Worm (Caenorhabditis elegans) whole organism, early embryonic: ENCODE measurements around the gene T10H10.2.

ENCODE experiments used
- B0310.2 ChIP-seq: sonication (generic microtip); optimal IDR thresholded peaks from 2 replicates; lab custom pipeline; 2016; ENCODE audit warnings: mild to moderate bottlenecking, missing genetic modification characterization, missing compliant biosample characterization
- F13C5.2 ChIP-seq: sonication (generic microtip); optimal IDR thresholded peaks from 2 replicates; lab custom pipeline; 2017; ENCODE audit warnings: mild to moderate bottlenecking, missing genetic modification characterization, inconsistent platforms, missing compliant biosample characterization
- aly-1 ChIP-seq: sonication (generic microtip); optimal IDR thresholded peaks from 2 replicates; lab custom pipeline; 2016; ENCODE audit warnings: missing genetic modification characterization, missing compliant biosample characterization
- ama-1 ChIP-seq: fragments of 150-350 bp; optimal IDR thresholded peaks from 2 replicates; lab custom pipeline; 2014
- ceh-13 ChIP-seq: fragments of 200-800 bp; sonication (Bioruptor generic); optimal IDR thresholded peaks from 2 replicates; lab custom pipeline; 2018; ENCODE audit warnings: mild to moderate bottlenecking, missing genetic modification characterization, missing compliant biosample characterization
- ceh-36 ChIP-seq: sonication (generic microtip); optimal IDR thresholded peaks from 2 replicates; lab custom pipeline; 2016; ENCODE audit warnings: missing genetic modification characterization, inconsistent platforms, missing compliant biosample characterization
- ets-7 ChIP-seq: sonication (generic microtip); optimal IDR thresholded peaks from 2 replicates; lab custom pipeline; 2016; ENCODE audit warnings: missing genotype, missing genetic modification characterization, missing compliant biosample characterization
- flt-1 ChIP-seq: fragments of 200-800 bp; sonication (Bioruptor generic); IDR thresholded peaks from 2 replicates; pipeline ENCODE4 v1.3.6; 2022; ENCODE audit warnings: missing genetic modification characterization, missing compliant biosample characterization
- hmbx-1 ChIP-seq: sonication (generic microtip); optimal IDR thresholded peaks from 2 replicates; lab custom pipeline; 2016; ENCODE audit warnings: mild to moderate bottlenecking, missing genetic modification characterization, missing compliant biosample characterization
- hmg-4 ChIP-seq: fragments of 200-800 bp; sonication (Bioruptor generic); optimal IDR thresholded peaks from 2 replicates; lab custom pipeline; 2018; ENCODE audit warnings: mild to moderate bottlenecking, missing genetic modification characterization, missing compliant biosample characterization
- hnd-1 ChIP-seq: sonication (generic microtip); optimal IDR thresholded peaks from 2 replicates; lab custom pipeline; 2016; ENCODE audit warnings: missing genetic modification characterization, missing compliant biosample characterization
- pes-1 ChIP-seq: fragments of 200-800 bp; sonication (Bioruptor generic); IDR thresholded peaks from 2 replicates; pipeline ENCODE4 v1.3.6; 2022; ENCODE audit warnings: missing genetic modification reagents, missing genetic modification characterization, missing compliant biosample characterization
- scrt-1 ChIP-seq: fragments of 200-800 bp; sonication (Bioruptor generic); IDR thresholded peaks from 2 replicates; pipeline ENCODE4 v1.3.6; 2022; ENCODE audit warnings: missing genetic modification characterization, missing compliant biosample characterization
- sea-1 ChIP-seq: fragments of 200-800 bp; sonication (Bioruptor generic); conservative IDR thresholded peaks from 2 replicates; pipeline ENCODE4 v1.3.6; 2022; ENCODE audit warnings: missing genetic modification characterization, missing compliant biosample characterization
- tbx-11 ChIP-seq: fragments of 200-800 bp; sonication (Bioruptor generic); IDR thresholded peaks from 2 replicates; pipeline ENCODE4 v1.3.6; 2022; ENCODE audit warnings: missing genetic modification characterization, missing compliant biosample characterization
- tbx-37 ChIP-seq: fragments of 200-800 bp; sonication (Bioruptor generic); conservative IDR thresholded peaks from 2 replicates; pipeline ENCODE4 v1.3.6; 2022; ENCODE audit warnings: missing genetic modification reagents, missing genetic modification characterization, missing compliant biosample characterization
- tra-4 ChIP-seq: sonication (generic microtip); optimal IDR thresholded peaks from 2 replicates; lab custom pipeline; 2017; ENCODE audit warnings: missing genetic modification characterization, missing compliant biosample characterization

The T10H10.2 gene

ce11 chrX:2294198-2294800 is at the start of gene T10H10.2:
TSS of gene T10H10.2 (plus strand) at chrX:2294750.
- TF ChIP-seq ceh-13 (GFP tag; lab: Kevin White, UChicago) (no peak), hnd-1 (tag; lab: Kevin White, UChicago) (no peak), flt-1 (GFP tag; lab: Robert Waterston, UW) (no peak)

ce11 chrX:2246908-2247307 is 47.6 kb upstream of the T10H10.2 start, which contains the start of gene AH9.1:
TSS of gene AH9.1 (minus strand) at chrX:2247008.
- TF ChIP-seq F13C5.2 (tag; lab: Kevin White, UChicago) (no peak), ceh-36 (no peak), sea-1 (GFP tag; lab: Robert Waterston, UW) (no peak), aly-1 (tag; lab: Kevin White, UChicago) (no peak), ets-7 (no peak), tra-4 (tag; lab: Kevin White, UChicago) (no peak), scrt-1 (no peak), flt-1 (GFP tag; lab: Robert Waterston, UW) (no peak), ama-1 (lab: Kevin White, UChicago) (no peak)

ce11 chrX:2258001-2258400 is 36.5 kb upstream of the T10H10.2 start, which contains the start of gene crn-4:
TSS of gene crn-4 (minus strand) at chrX:2258101.
- TF ChIP-seq ama-1 (lab: Kevin White, UChicago) = no peak
- TF ChIP-seq hmg-4 (GFP tag; lab: Kevin White, UChicago) = no peak
- TF ChIP-seq ets-7 = no peak
- no peak for TF ChIP-seq tra-4 (tag; lab: Kevin White, UChicago)
- TF ChIP-seq hnd-1 (tag; lab: Kevin White, UChicago) = no peak

- no peak for TF ChIP-seq ets-7
- no peak for TF ChIP-seq pes-1
- no peak for TF ChIP-seq B0310.2 (tag; lab: Kevin White, UChicago)
- no peak for TF ChIP-seq F13C5.2 (tag; lab: Kevin White, UChicago)
- no peak for TF ChIP-seq tbx-37
- no peak for TF ChIP-seq flt-1 (GFP tag; lab: Robert Waterston, UW)
- no peak for TF ChIP-seq sea-1 (GFP tag; lab: Robert Waterston, UW)
- no peak for TF ChIP-seq ceh-13 (GFP tag; lab: Kevin White, UChicago)
- no peak for TF ChIP-seq hmbx-1 (tag; lab: Kevin White, UChicago)
These were observed 36.1 kb upstream of the T10H10.2 start for ce11 chrX:2258404-2258803.

ce11 chrX:2261003-2261402 is 33.5 kb upstream of the T10H10.2 start, which contains the start of gene AH9.3:
TSS of gene AH9.3 (minus strand) at chrX:2261103.
- TF ChIP-seq sea-1 (GFP tag; lab: Robert Waterston, UW) (no peak), tbx-11 (GFP tag; lab: Robert Waterston, UW) (no peak), tbx-37 (no peak), pes-1 (no peak), hmbx-1 (tag; lab: Kevin White, UChicago) (no peak), B0310.2 (tag; lab: Kevin White, UChicago) (no peak), tra-4 (tag; lab: Kevin White, UChicago) (no peak), hnd-1 (tag; lab: Kevin White, UChicago) (no peak), scrt-1 (no peak), ets-7 (no peak), aly-1 (tag; lab: Kevin White, UChicago) (no peak), ceh-36 (no peak)

- TF ChIP-seq pes-1 (no peak), tbx-37 (no peak), ceh-13 (GFP tag; lab: Kevin White, UChicago) (no peak), tbx-11 (GFP tag; lab: Robert Waterston, UW) (no peak), B0310.2 (tag; lab: Kevin White, UChicago) (no peak), aly-1 (tag; lab: Kevin White, UChicago) (no peak), hmbx-1 (tag; lab: Kevin White, UChicago) (no peak), ama-1 (lab: Kevin White, UChicago) (no peak), flt-1 (GFP tag; lab: Robert Waterston, UW) (no peak), ets-7 (no peak), F13C5.2 (tag; lab: Kevin White, UChicago) (no peak), hnd-1 (tag; lab: Kevin White, UChicago) (no peak), sea-1 (GFP tag; lab: Robert Waterston, UW) (no peak), scrt-1 (no peak), hmg-4 (GFP tag; lab: Kevin White, UChicago) (no peak), ceh-36 (no peak), tra-4 (tag; lab: Kevin White, UChicago) (no peak)
These were observed 32.1 kb upstream of the T10H10.2 start for ce11 chrX:2262420-2262819.

ce11 chrX:2265069-2265468 is 29.5 kb upstream of the T10H10.2 start:
- TF ChIP-seq hmg-4 (GFP tag; lab: Kevin White, UChicago) (no peak), scrt-1 (no peak), aly-1 (tag; lab: Kevin White, UChicago) (no peak), B0310.2 (tag; lab: Kevin White, UChicago) (no peak), ets-7 (no peak)

- TF ChIP-seq tbx-37 (no peak), ets-7 (no peak), aly-1 (tag; lab: Kevin White, UChicago) (no peak), hnd-1 (tag; lab: Kevin White, UChicago) (no peak), ceh-13 (GFP tag; lab: Kevin White, UChicago) (no peak), tra-4 (tag; lab: Kevin White, UChicago) (no peak), ceh-36 (no peak), scrt-1 (no peak)
These were observed 28.2 kb upstream of the T10H10.2 start for ce11 chrX:2266366-2266765.
